Fruit fly (Drosophila melanogaster): ENCODE measurements around the gene Galphaf.

Gene Galphaf

dm6 chr3L:16702866-16703265, 35.1 kb upstream of the Galphaf start (continued):
- no peak for TF ChIP-seq org-1 (GFP tag; optimal IDR thresholded peaks at IDR 0.05)
- no peak for TF ChIP-seq ash1 (GFP tag; optimal IDR thresholded peaks at IDR 0.05)
- TF ChIP-seq Neu2 (GFP tag; optimal IDR thresholded peaks at IDR 0.05; ENCODE audit: borderline replicate concordance) = no peak
- TF ChIP-seq Oli (tag; optimal IDR thresholded peaks at IDR 0.05) = no peak
- no peak for TF ChIP-seq CG2199 (GFP tag; IDR thresholded peaks at IDR 0.05)
- peak; percentile 52 for TF ChIP-seq Ets65A (GFP tag)
- peak; percentile 24 for TF ChIP-seq fd64A (GFP tag; optimal IDR thresholded peaks at IDR 0.05)
- no peak for TF ChIP-seq otp (GFP tag; IDR thresholded peaks at IDR 0.05)
- no peak for TF ChIP-seq CG17802 (tag; optimal IDR thresholded peaks at IDR 0.05)
- TF ChIP-seq z (GFP tag; IDR thresholded peaks at IDR 0.05) = peak; percentile 85
- TF ChIP-seq Tbp (GFP tag; optimal IDR thresholded peaks at IDR 0.05) = no peak
- no peak for TF ChIP-seq h (optimal IDR thresholded peaks at IDR 0.05)
- TF ChIP-seq Hr78 (GFP tag; optimal IDR thresholded peaks at IDR 0.05) = peak in 1 of 2 experiments; percentile 82
- TF ChIP-seq bbx (GFP tag; IDR thresholded peaks at IDR 0.05; ENCODE audit: partially characterized antibody) = no peak
- TF ChIP-seq crol (GFP tag; IDR thresholded peaks at IDR 0.05) = peak; percentile 95
- TF ChIP-seq CG10543 (GFP tag; optimal IDR thresholded peaks at IDR 0.05) = peak; percentile 66
- TF ChIP-seq Eip74EF (GFP tag; optimal IDR thresholded peaks at IDR 0.05) = peak in 1 of 2 experiments; percentile 57
- no peak for TF ChIP-seq dimm (GFP tag; IDR thresholded peaks at IDR 0.05)
- no peak for TF ChIP-seq CG7372 (GFP tag; IDR thresholded peaks at IDR 0.05)
- no peak for TF ChIP-seq croc (GFP tag; conservative IDR thresholded peaks at IDR 0.05)
- no peak for TF ChIP-seq CG13624 (GFP tag; optimal IDR thresholded peaks at IDR 0.05)
- no peak for TF ChIP-seq CG7839 (tag; optimal IDR thresholded peaks at IDR 0.05)
- no peak for TF ChIP-seq H15 (GFP tag; IDR thresholded peaks at IDR 0.05)
- peak; percentile 54 for TF ChIP-seq sd (tag; optimal IDR thresholded peaks at IDR 0.05)
- TF ChIP-seq sug (tag; optimal IDR thresholded peaks at IDR 0.05) = no peak
- TF ChIP-seq twi (tag; optimal IDR thresholded peaks at IDR 0.05) = peak; percentile 2
- no peak for TF ChIP-seq Ssrp (tag; optimal IDR thresholded peaks at IDR 0.05)
- TF ChIP-seq bsh (GFP tag; optimal IDR thresholded peaks at IDR 0.05) = no peak
- no peak for TF ChIP-seq cad (GFP tag; optimal IDR thresholded peaks at IDR 0.05)
- TF ChIP-seq CG1024 (GFP tag; IDR thresholded peaks at IDR 0.05) = no peak
- TF ChIP-seq PHDP (tag; optimal IDR thresholded peaks at IDR 0.05) = no peak
- no peak for TF ChIP-seq CG4360 (GFP tag; IDR thresholded peaks at IDR 0.05)
- no peak for TF ChIP-seq Ptx1 (GFP tag; IDR thresholded peaks at IDR 0.05)
- no peak for TF ChIP-seq lov (optimal IDR thresholded peaks at IDR 0.05)
- no peak for TF ChIP-seq lov (GFP tag; IDR thresholded peaks at IDR 0.05)
- TF ChIP-seq E2f1 (GFP tag; IDR thresholded peaks at IDR 0.05) = no peak
- no peak for TF ChIP-seq Hmr (GFP tag; optimal IDR thresholded peaks at IDR 0.05)
- no peak for TF ChIP-seq amos (GFP tag; IDR thresholded peaks at IDR 0.05; ENCODE audit: partially characterized antibody)
- TF ChIP-seq chinmo (GFP tag; IDR thresholded peaks at IDR 0.05; ENCODE audit: partially characterized antibody) = 0 out of 4 replicates have a peak, but pooled peaks have one; percentile 32
- no peak for TF ChIP-seq CG9437 (GFP tag; optimal IDR thresholded peaks at IDR 0.05)
- no peak for TF ChIP-seq CG17829 (tag; optimal IDR thresholded peaks at IDR 0.05)
- TF ChIP-seq grau (tag; optimal IDR thresholded peaks at IDR 0.05) = no peak
- TF ChIP-seq Sry-β (GFP tag; optimal IDR thresholded peaks at IDR 0.05) = no peak
- no peak for TF ChIP-seq scrt (GFP tag; optimal IDR thresholded peaks at IDR 0.05)
- no peak for TF ChIP-seq CoRest (tag; optimal IDR thresholded peaks at IDR 0.05)
- TF ChIP-seq pros (GFP tag; optimal IDR thresholded peaks at IDR 0.05) = peak; percentile 98
- TF ChIP-seq sim (GFP tag; IDR thresholded peaks at IDR 0.05) = no peak
- TF ChIP-seq CG6654 (GFP tag; optimal IDR thresholded peaks at IDR 0.05) = no peak
- peak; percentile 66 for TF ChIP-seq abd-A (tag; optimal IDR thresholded peaks at IDR 0.05)
- no peak for TF ChIP-seq Stat92E (GFP tag; optimal IDR thresholded peaks at IDR 0.05)
- no peak for TF ChIP-seq CG4730 (GFP tag; IDR thresholded peaks at IDR 0.05)

All from whole organism, embryonic.